Worm (Caenorhabditis elegans) whole organism, young adult: Measurements from ENCODE around the gene wago-4.

ENCODE experiments used
- repo-1 ChIP-seq: sonication (generic microtip); optimal IDR thresholded peaks from 2 replicates; lab custom pipeline; 2017; ENCODE audit warnings: mild to moderate bottlenecking, missing genetic modification characterization, missing compliant biosample characterization
- xnd-1 ChIP-seq: sonication (generic microtip); optimal IDR thresholded peaks from 2 replicates; lab custom pipeline; 2016; ENCODE audit warnings: missing genotype, missing genetic modification reagents, missing genetic modification characterization, missing compliant biosample characterization

DNA sequence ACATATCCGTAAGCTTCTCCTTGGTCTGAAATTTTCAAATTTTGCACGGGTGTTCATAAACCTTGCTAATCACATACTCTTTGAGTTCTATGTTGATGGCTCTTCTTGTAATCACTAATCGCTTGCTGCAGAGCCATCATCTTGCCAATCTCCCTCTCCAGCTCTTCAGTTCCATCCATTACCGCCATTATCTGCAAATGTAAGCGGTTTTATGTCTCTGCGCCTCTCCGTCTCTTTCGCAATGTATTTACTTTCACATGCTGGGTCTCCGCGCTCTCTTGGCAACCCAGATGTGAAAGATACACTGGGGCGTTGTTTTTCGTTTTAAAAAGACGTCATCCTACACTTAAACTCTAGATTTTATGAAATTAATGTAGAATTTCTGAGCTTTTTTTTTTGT lies 33.9 kb downstream of the wago-4 start:
- TF ChIP-seq repo-1 (tag; lab: Kevin White, UChicago) (no peak), xnd-1 (no peak)
